Worm (Caenorhabditis elegans): ENCODE data around the gene C55C3.3.

Gene C55C3.3

ce11 chrIV:5665353-5665918, 19.7 kb upstream of the C55C3.3 start (continued):
- TF ChIP-seq daf-8 (GFP tag; IDR thresholded peaks at IDR 0.05) (no peak), lim-7 (GFP tag; IDR thresholded peaks at IDR 0.05) (no peak; the same call in 1 of the 2 replicates), mes-2 (tag; optimal IDR thresholded peaks at IDR 0.05; ENCODE audit: poor library complexity, severe bottlenecking) (peak; percentile 37), zag-1 (tag; optimal IDR thresholded peaks at IDR 0.05) (no peak), D1046.2 (GFP tag; IDR thresholded peaks at IDR 0.05) (no peak), php-3 (GFP tag; IDR thresholded peaks at IDR 0.05) (no peak), lir-3 (tag; optimal IDR thresholded peaks at IDR 0.05) (no peak), arid-1 (GFP tag; conservative IDR thresholded peaks at IDR 0.05) (0 out of 2 replicates have a peak, but pooled peaks have one; percentile 19), cey-2 (tag; optimal IDR thresholded peaks at IDR 0.05; ENCODE audit: borderline replicate concordance, insufficient read depth) (no peak), nhr-42 (GFP tag; IDR thresholded peaks at IDR 0.05) (no peak), ZK546.5 (tag; optimal IDR thresholded peaks at IDR 0.05) (no peak), ces-1 (GFP tag; optimal IDR thresholded peaks at IDR 0.05) (no peak), unc-39 (tag; optimal IDR thresholded peaks at IDR 0.05) (no peak), egl-43 (GFP tag; IDR thresholded peaks at IDR 0.05) (no peak), F49E8.2 (tag; optimal IDR thresholded peaks at IDR 0.05; ENCODE audit: borderline replicate concordance) (no peak), F26F4.8 (GFP tag; conservative IDR thresholded peaks at IDR 0.05) (no peak)

DNA sequence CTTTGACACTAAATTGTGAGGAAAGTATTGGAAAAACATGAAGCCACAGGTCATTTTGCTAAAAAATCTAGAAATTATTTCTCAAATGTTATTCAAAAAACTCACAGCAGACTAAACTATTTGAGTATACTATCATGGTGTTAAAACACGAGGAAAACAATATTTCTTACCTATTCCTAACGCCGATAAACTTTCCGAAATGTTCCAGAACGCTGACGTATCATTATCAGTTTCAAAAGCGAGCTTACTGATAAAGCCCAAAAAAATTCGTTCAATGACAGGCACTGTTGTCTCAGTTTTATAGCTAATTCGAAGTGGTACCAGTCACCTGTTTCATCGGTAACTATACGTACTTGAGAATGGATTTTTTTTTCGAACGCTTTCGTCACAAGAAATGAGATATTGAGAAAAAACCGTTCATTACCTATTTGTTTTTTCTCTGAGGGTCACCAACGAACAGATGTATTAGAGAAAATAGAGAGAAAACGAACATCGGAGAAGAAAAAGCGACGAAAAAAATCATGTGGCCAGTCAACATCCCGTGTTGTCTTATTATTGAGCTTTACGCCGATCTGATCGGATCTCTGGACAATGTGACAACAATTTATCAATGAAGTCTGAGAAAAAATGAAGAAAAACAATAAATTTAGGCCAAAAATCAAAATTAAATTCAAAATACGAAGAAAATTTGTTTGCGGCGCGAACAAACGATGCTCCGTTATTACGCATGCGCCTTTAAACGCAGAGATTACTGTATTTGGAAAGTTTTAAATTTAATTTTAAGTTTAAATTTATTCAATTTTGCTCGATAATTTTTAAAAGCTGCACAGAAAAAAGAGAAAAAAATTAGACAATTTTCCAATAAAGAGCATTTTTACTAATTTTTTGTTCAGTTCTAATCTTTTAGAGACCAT, 18.7 kb upstream of the C55C3.3 start:
- TF ChIP-seq zip-2 (tag; optimal IDR thresholded peaks at IDR 0.05), result peak; percentile 1
- no peak for TF ChIP-seq sdz-12 (GFP tag; optimal IDR thresholded peaks at IDR 0.05)
- peak; percentile 98 for TF ChIP-seq Y48G9A.11 (GFP tag; IDR thresholded peaks at IDR 0.05)
- TF ChIP-seq rbr-2 (tag; optimal IDR thresholded peaks at IDR 0.05), result no peak
- peak; percentile 87 for TF ChIP-seq snpc-1.2 (GFP tag; IDR thresholded peaks at IDR 0.05)
- TF ChIP-seq nhr-6 (tag; optimal IDR thresholded peaks at IDR 0.05), result no peak
- TF ChIP-seq daf-16 (GFP tag; optimal IDR thresholded peaks at IDR 0.05), result peak in 1 of 2 experiments; percentile 82
- peak; percentile 79 for TF ChIP-seq daf-16 (tag; optimal IDR thresholded peaks at IDR 0.05)
- peak; percentile 17 for TF ChIP-seq lin-13 (GFP tag; optimal IDR thresholded peaks at IDR 0.05)
- peak; percentile 84 for TF ChIP-seq dmd-6 (GFP tag; IDR thresholded peaks at IDR 0.05)
- peak; percentile 93 for TF ChIP-seq dve-1 (tag; optimal IDR thresholded peaks at IDR 0.05; ENCODE audit: insufficient read depth)
- TF ChIP-seq pqm-1 (tag; optimal IDR thresholded peaks at IDR 0.05), result peak; percentile 15
- peak; percentile 58 for TF ChIP-seq hlh-30 (tag; optimal IDR thresholded peaks at IDR 0.05; ENCODE audit: insufficient read depth)
- TF ChIP-seq snpc-4 (tag; optimal IDR thresholded peaks at IDR 0.05), result no peak
- TF ChIP-seq lin-1 (GFP tag; IDR thresholded peaks at IDR 0.05), result 0 out of 2 replicates have a peak, but pooled peaks have one; percentile 14
- TF ChIP-seq nhr-28 (tag; optimal IDR thresholded peaks at IDR 0.05), result peak; percentile 29
- TF ChIP-seq hlh-11 (tag; optimal IDR thresholded peaks at IDR 0.05), result peak; percentile 73
- TF ChIP-seq hif-1 (tag; optimal IDR thresholded peaks at IDR 0.05), result no peak

ce11 chrIV:5667191-5667590, 17.9 kb upstream of the C55C3.3 start:
- TF ChIP-seq unc-39 (tag; optimal IDR thresholded peaks at IDR 0.05) (no peak), unc-130 (GFP tag; optimal IDR thresholded peaks at IDR 0.05) (no peak), vab-7 (GFP tag; IDR thresholded peaks at IDR 0.05) (0 out of 2 replicates have a peak, but pooled peaks have one; percentile 16), lin-13 (GFP tag; optimal IDR thresholded peaks at IDR 0.05) (no peak), nhr-102 (tag; optimal IDR thresholded peaks at IDR 0.05) (no peak), skn-1 (tag; optimal IDR thresholded peaks at IDR 0.05) (no peak), cey-2 (tag; optimal IDR thresholded peaks at IDR 0.05; ENCODE audit: borderline replicate concordance, insufficient read depth) (no peak), nhr-237 (tag; optimal IDR thresholded peaks at IDR 0.05) (no peak), ZK337.2 (GFP tag; IDR thresholded peaks at IDR 0.05) (no peak), nhr-10 (tag; optimal IDR thresholded peaks at IDR 0.05) (no peak), nhr-76 (tag; optimal IDR thresholded peaks at IDR 0.05) (no peak), Y48G9A.11 (GFP tag; IDR thresholded peaks at IDR 0.05) (no peak), spr-1 (tag; optimal IDR thresholded peaks at IDR 0.05) (no peak), D1046.2 (GFP tag; IDR thresholded peaks at IDR 0.05) (no peak), lin-39 (tag; optimal IDR thresholded peaks at IDR 0.05) (no peak), pqm-1 (tag; optimal IDR thresholded peaks at IDR 0.05) (no peak), lim-7 (GFP tag; IDR thresholded peaks at IDR 0.05) (no peak), ceh-28 (tag; optimal IDR thresholded peaks at IDR 0.05) (no peak), egl-43 (GFP tag; IDR thresholded peaks at IDR 0.05) (no peak), egl-27 (tag; optimal IDR thresholded peaks at IDR 0.05) (no peak), nhr-6 (tag; optimal IDR thresholded peaks at IDR 0.05) (peak; percentile 64)
